Worm (Caenorhabditis elegans) whole organism, L4 larva: ENCODE results near the gene cdk-1.

Experiments used
- F26F4.8 ChIP-seq: fragments of 200-800 bp; sonication (Bioruptor generic); conservative IDR thresholded peaks from 2 replicates; pipeline ENCODE4 v1.3.6; 2022; ENCODE audit warnings: missing genetic modification characterization, missing compliant biosample characterization
- R02D3.7 ChIP-seq: fragments of 150-350 bp; sonication (generic microtip); optimal IDR thresholded peaks from 3 replicates; lab custom pipeline; 2014; ENCODE audit warnings: missing biosample characterization, missing genetic modification characterization
- T20F7.1 ChIP-seq: fragments of 200-800 bp; sonication (Bioruptor generic); optimal IDR thresholded peaks from 2 replicates; lab custom pipeline; 2018; ENCODE audit warnings: mild to moderate bottlenecking, missing genetic modification characterization, missing compliant biosample characterization
- T26A8.4 ChIP-seq: fragments of 200-800 bp; sonication (Bioruptor generic); IDR thresholded peaks from 2 replicates; pipeline ENCODE4 v1.3.6; 2022; ENCODE audit warnings: missing genetic modification characterization, missing compliant biosample characterization
- Y48G9A.11 ChIP-seq: fragments of 200-800 bp; sonication (Bioruptor generic); IDR thresholded peaks from 2 replicates; pipeline ENCODE4 v1.3.6; 2022; ENCODE audit warnings: missing genetic modification reagents, missing genetic modification characterization, missing compliant biosample characterization
- Y5F2A.4 ChIP-seq: fragments of 200-800 bp; sonication (Bioruptor generic); optimal IDR thresholded peaks from 2 replicates; lab custom pipeline; 2018; ENCODE audit warnings: mild to moderate bottlenecking, missing genetic modification characterization, missing compliant biosample characterization
- ZK546.5 ChIP-seq, 2 experiments: sonication (generic microtip); optimal IDR thresholded peaks; 2 replicates each; lab custom pipeline; 2017; ENCODE audit warnings: missing biosample characterization in 2 of 2, missing genetic modification characterization in 2 of 2
- aha-1 ChIP-seq: fragments of 150-350 bp; peaks from one replicate; lab custom pipeline; 2014; ENCODE audit warnings: missing biosample characterization, missing genetic modification characterization
- attf-4 ChIP-seq: sonication (generic microtip); optimal IDR thresholded peaks from 3 replicates; lab custom pipeline; 2017; ENCODE audit warnings: missing biosample characterization, missing genetic modification characterization
- ceh-82 ChIP-seq: sonication (generic microtip); optimal IDR thresholded peaks from 2 replicates; lab custom pipeline; 2017; ENCODE audit warnings: missing biosample characterization, missing genetic modification characterization
- cey-2 ChIP-seq: sonication (generic microtip); optimal IDR thresholded peaks from 3 replicates; lab custom pipeline; 2017; ENCODE audit warnings: missing genetic modification characterization, mild to moderate bottlenecking, missing compliant biosample characterization, antibody characterized with exemption, borderline replicate concordance; ENCODE audit not compliant: insufficient read depth
- daf-12 ChIP-seq: fragments of 150-350 bp; optimal IDR thresholded peaks from 2 replicates; lab custom pipeline; 2014; ENCODE audit warnings: missing biosample characterization, missing genetic modification reagents, missing genetic modification characterization
- daf-16 ChIP-seq, 3 experiments: sonication (generic microtip); optimal IDR thresholded peaks; 2 replicates each; lab custom pipeline; 2016 to 2017; ENCODE audit warnings: missing genetic modification characterization in 3 of 3, missing genetic modification reagents in 3 of 3, mild to moderate bottlenecking in 2 of 3, missing compliant biosample characterization in 2 of 3, missing biosample characterization in 1 of 3, moderate library complexity in 1 of 3
- daf-19 ChIP-seq: fragments of 200-800 bp; sonication (Bioruptor generic); conservative IDR thresholded peaks from 2 replicates; pipeline ENCODE4 v1.3.6; 2022; ENCODE audit warnings: missing genetic modification characterization, missing compliant biosample characterization
- dmd-8 ChIP-seq: fragments of 200-800 bp; sonication (Bioruptor generic); IDR thresholded peaks from 2 replicates; pipeline ENCODE4 v1.3.6; 2022; ENCODE audit warnings: missing genetic modification characterization, missing compliant biosample characterization
- dpl-1 ChIP-seq: fragments of 150-350 bp; optimal IDR thresholded peaks from 2 replicates; lab custom pipeline; 2014; ENCODE audit warnings: missing biosample characterization, missing genetic modification reagents, missing genetic modification characterization
- dve-1 ChIP-seq: sonication (generic microtip); optimal IDR thresholded peaks from 2 replicates; lab custom pipeline; 2017; ENCODE audit warnings: antibody characterized with exemption, mild to moderate bottlenecking, missing genetic modification characterization, missing compliant biosample characterization; ENCODE audit not compliant: insufficient read depth
- egl-27 ChIP-seq: sonication (generic microtip); optimal IDR thresholded peaks from 3 replicates; lab custom pipeline; 2017; ENCODE audit warnings: missing biosample characterization, missing genetic modification reagents, missing genetic modification characterization
- fkh-10 ChIP-seq: fragments of 150-350 bp; optimal IDR thresholded peaks from 2 replicates; lab custom pipeline; 2014; ENCODE audit warnings: missing biosample characterization, missing genetic modification reagents, missing genetic modification characterization
- fos-1 ChIP-seq: fragments of 150-350 bp; optimal IDR thresholded peaks from 2 replicates; lab custom pipeline; 2014; ENCODE audit warnings: missing biosample characterization, missing genetic modification characterization
- hlh-30 ChIP-seq: sonication (generic microtip); optimal IDR thresholded peaks from 2 replicates; lab custom pipeline; 2017; ENCODE audit warnings: antibody characterized with exemption, mild to moderate bottlenecking, missing genetic modification characterization, missing compliant biosample characterization; ENCODE audit not compliant: insufficient read depth
- hmg-1.1 ChIP-seq: fragments of 200-800 bp; sonication (Bioruptor generic); IDR thresholded peaks from 2 replicates; pipeline ENCODE4 v1.3.6; 2022; ENCODE audit warnings: missing genetic modification reagents, missing genetic modification characterization, missing compliant biosample characterization
- lin-1 ChIP-seq: fragments of 200-800 bp; sonication (Bioruptor generic); IDR thresholded peaks from 2 replicates; pipeline ENCODE4 v1.3.6; 2022; ENCODE audit warnings: missing genetic modification reagents, missing genetic modification characterization, missing compliant biosample characterization
- lin-29 ChIP-seq: fragments of 200-800 bp; sonication (Bioruptor generic); IDR thresholded peaks from 2 replicates; pipeline ENCODE4 v1.3.6; 2022; ENCODE audit warnings: missing genetic modification reagents, missing genetic modification characterization, missing compliant biosample characterization
- lin-38 ChIP-seq: fragments of 200-800 bp; sonication (Bioruptor generic); IDR thresholded peaks from 2 replicates; pipeline ENCODE4 v1.3.6; 2022; ENCODE audit warnings: missing genetic modification reagents, missing genetic modification characterization, missing compliant biosample characterization
- lsy-2 ChIP-seq, 2 experiments: fragments of 150-350 bp in 1 of 2; sonication (generic microtip) in 1 of 2; optimal IDR thresholded peaks; 2 replicates each; lab custom pipeline; 2014 to 2017; ENCODE audit warnings: missing biosample characterization in 2 of 2, missing genetic modification characterization in 2 of 2
- madf-5 ChIP-seq, 2 experiments: fragments of 200-800 bp; sonication (Bioruptor generic); IDR thresholded peaks; 2 replicates each; pipeline ENCODE4 v1.3.6; 2022; ENCODE audit warnings: missing compliant biosample characterization in 2 of 2, missing genetic modification characterization in 2 of 2
- mes-2 ChIP-seq: sonication (generic microtip); optimal IDR thresholded peaks from 2 replicates; lab custom pipeline; 2016; ENCODE audit warnings: missing genotype, mild to moderate bottlenecking, missing genetic modification characterization, missing compliant biosample characterization; ENCODE audit not compliant: poor library complexity, severe bottlenecking
- mxl-2 ChIP-seq: fragments of 200-800 bp; sonication (Bioruptor generic); conservative IDR thresholded peaks from 2 replicates; pipeline ENCODE4 v1.3.6; 2022; ENCODE audit warnings: missing genetic modification reagents, missing genetic modification characterization, missing compliant biosample characterization
- mxl-3 ChIP-seq: fragments of 200-800 bp; sonication (Bioruptor generic); optimal IDR thresholded peaks from 2 replicates; lab custom pipeline; 2018; ENCODE audit warnings: mild to moderate bottlenecking, missing genetic modification characterization, missing compliant biosample characterization
- nhr-10 ChIP-seq: fragments of 150-350 bp; optimal IDR thresholded peaks from 2 replicates; lab custom pipeline; 2014; ENCODE audit warnings: missing biosample characterization, missing genetic modification characterization
- nhr-102 ChIP-seq: sonication (generic microtip); optimal IDR thresholded peaks from 2 replicates; lab custom pipeline; 2016; ENCODE audit warnings: mild to moderate bottlenecking, missing genetic modification characterization, moderate library complexity, missing compliant biosample characterization
- nhr-237 ChIP-seq: sonication (generic microtip); optimal IDR thresholded peaks from 2 replicates; lab custom pipeline; 2017; ENCODE audit warnings: missing biosample characterization, missing genetic modification characterization
- nhr-42 ChIP-seq: fragments of 200-800 bp; sonication (Bioruptor generic); IDR thresholded peaks from 2 replicates; pipeline ENCODE4 v1.3.6; 2022; ENCODE audit warnings: missing genetic modification characterization, missing compliant biosample characterization
- nhr-48 ChIP-seq: sonication (generic microtip); optimal IDR thresholded peaks from 2 replicates; lab custom pipeline; 2016; ENCODE audit warnings: mild to moderate bottlenecking, missing genetic modification characterization, missing compliant biosample characterization
- nhr-6 ChIP-seq: fragments of 150-350 bp; optimal IDR thresholded peaks from 2 replicates; lab custom pipeline; 2014; ENCODE audit warnings: missing biosample characterization, missing genetic modification characterization
- pha-4 ChIP-seq, 2 experiments: fragments of 150-350 bp in 1 of 2; fragments of 200-800 bp in 1 of 2; sonication (Bioruptor generic) in 1 of 2; IDR thresholded peaks in 1 of 2; optimal IDR thresholded peaks in 1 of 2; 2 replicates each; pipeline versions ENCODE4 v1.3.6 to Lab custom; 2014 to 2022; ENCODE audit warnings: missing genetic modification characterization in 2 of 2, missing genetic modification reagents in 2 of 2, missing biosample characterization in 1 of 2, missing compliant biosample characterization in 1 of 2
- php-3 ChIP-seq: fragments of 200-800 bp; sonication (Bioruptor generic); IDR thresholded peaks from 2 replicates; pipeline ENCODE4 v1.3.6; 2022; ENCODE audit warnings: missing genetic modification reagents, missing genetic modification characterization, missing compliant biosample characterization
- sdz-12 ChIP-seq: fragments of 200-800 bp; sonication (Bioruptor generic); optimal IDR thresholded peaks from 2 replicates; lab custom pipeline; 2018; ENCODE audit warnings: mild to moderate bottlenecking, missing genetic modification characterization, missing compliant biosample characterization
- snpc-1.2 ChIP-seq: fragments of 200-800 bp; sonication (Bioruptor generic); IDR thresholded peaks from 2 replicates; pipeline ENCODE4 v1.3.6; 2022; ENCODE audit warnings: missing genetic modification reagents, missing genetic modification characterization, missing compliant biosample characterization
- tag-97 ChIP-seq: fragments of 200-800 bp; sonication (Bioruptor generic); IDR thresholded peaks from 2 replicates; pipeline ENCODE4 v1.3.6; 2022; ENCODE audit warnings: missing genetic modification characterization, missing compliant biosample characterization
- tra-1 ChIP-seq: fragments of 200-800 bp; sonication (Bioruptor generic); IDR thresholded peaks from 2 replicates; pipeline ENCODE4 v1.3.6; 2022; ENCODE audit warnings: missing genetic modification reagents, missing genetic modification characterization, missing compliant biosample characterization
- vab-7 ChIP-seq: fragments of 200-800 bp; sonication (Bioruptor generic); IDR thresholded peaks from 2 replicates; pipeline ENCODE4 v1.3.6; 2022; ENCODE audit warnings: missing genetic modification reagents, missing genetic modification characterization, missing compliant biosample characterization
- zfp-3 ChIP-seq: fragments of 200-800 bp; sonication (Bioruptor generic); conservative IDR thresholded peaks from 2 replicates; pipeline ENCODE4 v1.3.6; 2022; ENCODE audit warnings: missing genetic modification reagents, missing genetic modification characterization, missing compliant biosample characterization
- ztf-7 ChIP-seq: fragments of 150-350 bp; optimal IDR thresholded peaks from 2 replicates; lab custom pipeline; 2014; ENCODE audit warnings: missing biosample characterization, missing genetic modification characterization

cdk-1 gene

ce11 chrIII:9747133-9747532, at the start of gene cdk-1, which contains the start of gene iff-1:
cdk-1 (plus strand) TSS chrIII:9747472.
iff-1 (minus strand) TSS chrIII:9747193.
- TF ChIP-seq Y48G9A.11 (GFP tag; lab: Robert Waterston, UW), result no peak
- peak; percentile 92 for TF ChIP-seq aha-1 (tag; lab: Kevin White, UChicago)
- no peak for TF ChIP-seq mxl-2 (GFP tag; lab: Robert Waterston, UW)
- no peak for TF ChIP-seq fkh-10 (GFP tag; lab: Kevin White, UChicago)
- TF ChIP-seq nhr-48 (tag; lab: Kevin White, UChicago), result no peak
- TF ChIP-seq lin-1 (GFP tag; lab: Robert Waterston, UW), result no peak
- TF ChIP-seq ZK546.5 (tag; optimal IDR thresholded peaks at IDR 0.05; lab: Kevin White, UChicago), result no peak
- TF ChIP-seq mes-2, result peak; percentile 60
- TF ChIP-seq egl-27 (tag; lab: Kevin White, UChicago), result no peak
- no peak for TF ChIP-seq zfp-3
- TF ChIP-seq nhr-102 (tag; lab: Kevin White, UChicago), result no peak
- no peak for TF ChIP-seq cey-2 (tag; lab: Kevin White, UChicago)
- no peak for TF ChIP-seq dve-1 (tag; lab: Kevin White, UChicago)
- no peak for TF ChIP-seq sdz-12 (GFP tag; lab: Kevin White, UChicago)
- TF ChIP-seq madf-5 (GFP tag; IDR thresholded peaks at IDR 0.05; lab: Robert Waterston, UW), result no peak
- TF ChIP-seq dpl-1 (GFP tag; lab: Kevin White, UChicago), result peak; percentile 82
- no peak for TF ChIP-seq mxl-3 (GFP tag; lab: Kevin White, UChicago)
- TF ChIP-seq daf-12 (tag; lab: Kevin White, UChicago), result no peak
- peak in 1 of 2 experiments; percentile 68 for TF ChIP-seq lsy-2 (tag; optimal IDR thresholded peaks at IDR 0.05; lab: Kevin White, UChicago)
- no peak for TF ChIP-seq hlh-30
- TF ChIP-seq hmg-1.1 (GFP tag; lab: Robert Waterston, UW), result peak; percentile 45; the same call in 1 of the 2 replicates
- no peak for TF ChIP-seq fos-1 (tag; lab: Kevin White, UChicago)
- TF ChIP-seq Y5F2A.4 (GFP tag; lab: Kevin White, UChicago), result no peak
- no peak for TF ChIP-seq dmd-8 (GFP tag; lab: Robert Waterston, UW)
- TF ChIP-seq F26F4.8 (GFP tag; lab: Robert Waterston, UW), result no peak
- TF ChIP-seq R02D3.7 (tag; lab: Kevin White, UChicago), result no peak
- TF ChIP-seq tra-1 (GFP tag; lab: Robert Waterston, UW), result no peak
- no peak for TF ChIP-seq ztf-7 (tag; lab: Kevin White, UChicago)
- no peak for TF ChIP-seq nhr-10 (tag; lab: Kevin White, UChicago)
- TF ChIP-seq T20F7.1 (GFP tag; lab: Kevin White, UChicago), result no peak
- no peak for TF ChIP-seq tag-97 (GFP tag; lab: Robert Waterston, UW)
- no peak for TF ChIP-seq pha-4 (GFP tag; IDR thresholded peaks at IDR 0.05; lab: Robert Waterston, UW)
- peak; percentile 12 for TF ChIP-seq pha-4 (tag; optimal IDR thresholded peaks at IDR 0.05; lab: Kevin White, UChicago)
- 0 out of 2 replicates have a peak, but pooled peaks have one; percentile 19 for TF ChIP-seq snpc-1.2
- no peak for TF ChIP-seq nhr-6
- TF ChIP-seq ceh-82 (tag; lab: Kevin White, UChicago), result no peak
- no peak for TF ChIP-seq php-3
- no peak for TF ChIP-seq nhr-42 (GFP tag; lab: Robert Waterston, UW)
- no peak for TF ChIP-seq attf-4
- no peak for TF ChIP-seq daf-16 (GFP tag; optimal IDR thresholded peaks at IDR 0.05; lab: Kevin White, UChicago)
- TF ChIP-seq daf-16 (tag; optimal IDR thresholded peaks at IDR 0.05; lab: Kevin White, UChicago), result no peak
- no peak for TF ChIP-seq T26A8.4 (GFP tag; lab: Robert Waterston, UW)
- TF ChIP-seq lin-38 (GFP tag; lab: Robert Waterston, UW), result no peak
- no peak for TF ChIP-seq daf-19
- no peak for TF ChIP-seq lin-29 (GFP tag; lab: Robert Waterston, UW)
- no peak for TF ChIP-seq vab-7
- no peak for TF ChIP-seq nhr-237 (tag; lab: Kevin White, UChicago)
